Worm (Caenorhabditis elegans) whole organism, young adult: ENCODE results near the gene Y47D3A.1.

Experiments
- C06A6.2 ChIP-seq: fragments of 200-800 bp; sonication (Bioruptor generic); conservative IDR thresholded peaks from 2 replicates; pipeline ENCODE4 v1.3.6; 2022; ENCODE audit warnings: missing genetic modification characterization, missing compliant biosample characterization
- C17E4.6 ChIP-seq: fragments of 200-800 bp; sonication (Bioruptor generic); IDR thresholded peaks from 2 replicates; pipeline ENCODE4 v1.3.6; 2022; ENCODE audit warnings: missing genetic modification reagents, missing genetic modification characterization, missing compliant biosample characterization
- F10E7.11 ChIP-seq: sonication (generic microtip); optimal IDR thresholded peaks from 2 replicates; lab custom pipeline; 2017; ENCODE audit warnings: mild to moderate bottlenecking, missing genetic modification characterization, moderate library complexity, missing compliant biosample characterization
- F23B12.7 ChIP-seq: sonication (generic microtip); optimal IDR thresholded peaks from 2 replicates; lab custom pipeline; 2017; ENCODE audit warnings: missing genetic modification characterization, mild to moderate bottlenecking, missing compliant biosample characterization, antibody characterized with exemption, moderate library complexity; ENCODE audit not compliant: insufficient read depth
- F37B4.10 ChIP-seq: fragments of 200-800 bp; sonication (Bioruptor generic); IDR thresholded peaks from 2 replicates; pipeline ENCODE4 v1.3.6; 2022; ENCODE audit warnings: missing genetic modification characterization, missing compliant biosample characterization
- F52B5.7 ChIP-seq: sonication (generic microtip); optimal IDR thresholded peaks from 2 replicates; lab custom pipeline; 2016; ENCODE audit warnings: mild to moderate bottlenecking, missing genetic modification characterization, missing compliant biosample characterization
- F57A8.1 ChIP-seq: fragments of 200-800 bp; sonication (Bioruptor generic); optimal IDR thresholded peaks from 2 replicates; lab custom pipeline; 2018; ENCODE audit warnings: mild to moderate bottlenecking, missing genetic modification characterization, moderate library complexity, missing compliant biosample characterization
- T07F8.4 ChIP-seq: sonication (generic microtip); optimal IDR thresholded peaks from 2 replicates; lab custom pipeline; 2016; ENCODE audit warnings: mild to moderate bottlenecking, missing genetic modification characterization, moderate library complexity, missing compliant biosample characterization
- ZK185.1 ChIP-seq: sonication (generic microtip); optimal IDR thresholded peaks from 2 replicates; lab custom pipeline; 2016; ENCODE audit warnings: mild to moderate bottlenecking, missing genetic modification characterization, missing compliant biosample characterization; ENCODE audit not compliant: poor library complexity, severe bottlenecking
- atf-7 ChIP-seq: sonication (generic microtip); optimal IDR thresholded peaks from 2 replicates; lab custom pipeline; 2017; ENCODE audit warnings: mild to moderate bottlenecking, missing genetic modification characterization, missing compliant biosample characterization
- attf-3 ChIP-seq: fragments of 200-800 bp; sonication (Bioruptor generic); conservative IDR thresholded peaks from 2 replicates; pipeline ENCODE4 v1.3.6; 2022; ENCODE audit warnings: missing genetic modification reagents, missing genetic modification characterization, missing compliant biosample characterization
- attf-5 ChIP-seq: fragments of 200-800 bp; sonication (Bioruptor generic); optimal IDR thresholded peaks from 2 replicates; lab custom pipeline; 2018; ENCODE audit warnings: mild to moderate bottlenecking, missing genetic modification characterization, missing compliant biosample characterization
- cebp-1 ChIP-seq, 2 experiments: fragments of 200-800 bp in 1 of 2; sonication (Bioruptor generic) in 1 of 2; sonication (generic microtip) in 1 of 2; IDR thresholded peaks in 1 of 2; optimal IDR thresholded peaks in 1 of 2; 2 replicates each; pipeline versions ENCODE4 v1.3.6 to Lab custom; 2017 to 2022; ENCODE audit warnings: missing compliant biosample characterization in 2 of 2, missing genetic modification characterization in 2 of 2, mild to moderate bottlenecking in 1 of 2, missing genetic modification reagents in 1 of 2, moderate library complexity in 1 of 2
- ceh-27 ChIP-seq: fragments of 200-800 bp; sonication (Bioruptor generic); optimal IDR thresholded peaks from 2 replicates; lab custom pipeline; 2018; ENCODE audit warnings: mild to moderate bottlenecking, missing genetic modification characterization, moderate library complexity, missing compliant biosample characterization
- efl-1 ChIP-seq: fragments of 150-350 bp; optimal IDR thresholded peaks from 2 replicates; lab custom pipeline; 2014; ENCODE audit warnings: missing biosample characterization, missing genetic modification reagents, missing genetic modification characterization
- ets-4 ChIP-seq: fragments of 200-800 bp; sonication (Bioruptor generic); optimal IDR thresholded peaks from 2 replicates; lab custom pipeline; 2018; ENCODE audit warnings: mild to moderate bottlenecking, missing genetic modification characterization, missing compliant biosample characterization
- fkh-3 ChIP-seq: sonication (generic microtip); optimal IDR thresholded peaks from 2 replicates; lab custom pipeline; 2016; ENCODE audit warnings: mild to moderate bottlenecking, missing genetic modification characterization, missing compliant biosample characterization
- hmg-20 ChIP-seq: fragments of 200-800 bp; sonication (Bioruptor generic); IDR thresholded peaks from 2 replicates; pipeline ENCODE4 v1.3.6; 2022; ENCODE audit warnings: missing genetic modification reagents, missing genetic modification characterization, missing compliant biosample characterization
- lin-26 ChIP-seq: fragments of 200-800 bp; sonication (Bioruptor generic); IDR thresholded peaks from 2 replicates; pipeline ENCODE4 v1.3.6; 2022; ENCODE audit warnings: missing genetic modification reagents, missing genetic modification characterization, missing compliant biosample characterization
- lin-54 ChIP-seq: fragments of 200-800 bp; sonication (Bioruptor generic); optimal IDR thresholded peaks from 2 replicates; lab custom pipeline; 2018; ENCODE audit warnings: mild to moderate bottlenecking, missing genetic modification characterization, missing compliant biosample characterization
- nfya-1 ChIP-seq: sonication (generic microtip); optimal IDR thresholded peaks from 2 replicates; lab custom pipeline; 2017; ENCODE audit warnings: antibody characterized with exemption, missing compliant biosample characterization, missing genetic modification characterization, borderline replicate concordance; ENCODE audit not compliant: insufficient read depth
- nhr-120 ChIP-seq: fragments of 200-800 bp; sonication (Bioruptor generic); IDR thresholded peaks from 2 replicates; pipeline ENCODE4 v1.3.6; 2022; ENCODE audit warnings: missing genetic modification characterization, missing compliant biosample characterization
- pbrm-1 ChIP-seq: fragments of 200-800 bp; sonication (Bioruptor generic); IDR thresholded peaks from 2 replicates; pipeline ENCODE4 v1.3.6; 2022; ENCODE audit warnings: missing genetic modification reagents, missing genetic modification characterization, missing compliant biosample characterization
- rcor-1 ChIP-seq: fragments of 200-800 bp; sonication (Bioruptor generic); IDR thresholded peaks from 2 replicates; pipeline ENCODE4 v1.3.6; 2022; ENCODE audit warnings: missing genetic modification reagents, missing genetic modification characterization, missing compliant biosample characterization
- repo-1 ChIP-seq: sonication (generic microtip); optimal IDR thresholded peaks from 2 replicates; lab custom pipeline; 2017; ENCODE audit warnings: mild to moderate bottlenecking, missing genetic modification characterization, missing compliant biosample characterization
- sea-2 ChIP-seq: fragments of 200-800 bp; sonication (Bioruptor generic); IDR thresholded peaks from 2 replicates; pipeline ENCODE4 v1.3.6; 2022; ENCODE audit warnings: missing genetic modification characterization, missing compliant biosample characterization
- somi-1 ChIP-seq: fragments of 200-800 bp; sonication (Bioruptor generic); optimal IDR thresholded peaks from 2 replicates; lab custom pipeline; 2018; ENCODE audit warnings: mild to moderate bottlenecking, missing genetic modification characterization, missing compliant biosample characterization
- sptf-2 ChIP-seq: fragments of 200-800 bp; sonication (Bioruptor generic); optimal IDR thresholded peaks from 2 replicates; lab custom pipeline; 2018; ENCODE audit warnings: mild to moderate bottlenecking, missing genetic modification characterization, missing compliant biosample characterization
- tbp1 ChIP-seq: fragments of 200-800 bp; sonication (Bioruptor generic); optimal IDR thresholded peaks from 2 replicates; lab custom pipeline; 2018; ENCODE audit warnings: mild to moderate bottlenecking, missing genetic modification characterization, missing compliant biosample characterization
- tbx-9 ChIP-seq: sonication (generic microtip); optimal IDR thresholded peaks from 2 replicates; lab custom pipeline; 2016; ENCODE audit warnings: borderline replicate concordance, missing genetic modification characterization, inconsistent platforms, missing compliant biosample characterization
- unc-62 ChIP-seq: fragments of 150-350 bp; optimal IDR thresholded peaks from 2 replicates; lab custom pipeline; 2014; ENCODE audit warnings: missing biosample characterization, missing genetic modification reagents, missing genetic modification characterization
- ztf-3 ChIP-seq: fragments of 200-800 bp; sonication (Bioruptor generic); optimal IDR thresholded peaks from 2 replicates; lab custom pipeline; 2018; ENCODE audit warnings: mild to moderate bottlenecking, missing genetic modification characterization, missing compliant biosample characterization

Y47D3A.1 gene

DNA sequence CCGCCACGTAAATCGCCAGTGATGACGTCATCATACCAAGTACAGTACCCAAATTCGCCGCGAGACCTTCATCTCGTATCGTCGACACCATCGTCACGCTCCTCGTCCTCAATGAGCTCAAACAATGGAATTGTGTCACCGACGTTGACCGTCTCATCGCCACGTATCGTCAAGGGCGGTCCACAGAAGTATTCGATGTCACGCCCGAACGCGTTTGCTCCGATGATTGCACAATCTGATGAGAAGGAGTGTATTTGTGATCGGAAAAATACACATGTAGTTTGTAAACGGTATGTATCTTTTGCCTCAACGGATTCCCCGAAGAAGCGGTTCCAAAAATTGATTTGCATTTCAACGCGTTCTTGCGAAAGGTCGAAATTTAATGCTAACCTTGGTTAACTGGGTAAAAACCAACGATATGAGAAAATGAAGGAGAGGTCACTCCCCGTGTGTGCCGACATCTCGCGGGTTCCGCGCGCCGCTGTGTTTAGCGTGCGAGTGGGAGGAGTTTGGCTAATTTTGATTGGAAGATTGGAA, 51.5 kb downstream of the Y47D3A.1 start (continued):
- TF ChIP-seq cebp-1 (GFP tag; IDR thresholded peaks at IDR 0.05; lab: Robert Waterston, UW), result no peak
- TF ChIP-seq cebp-1 (tag; optimal IDR thresholded peaks at IDR 0.05; lab: Kevin White, UChicago), result peak; percentile 50
- TF ChIP-seq C17E4.6 (GFP tag; lab: Robert Waterston, UW), result peak; percentile 62; the same call in 1 of the 2 replicates
- no peak for TF ChIP-seq nhr-120 (GFP tag; lab: Robert Waterston, UW)
- no peak for TF ChIP-seq sptf-2 (GFP tag; lab: Kevin White, UChicago)
- TF ChIP-seq rcor-1 (GFP tag; lab: Robert Waterston, UW), result peak; percentile 75
- TF ChIP-seq tbx-9 (tag; lab: Kevin White, UChicago), result no peak
- no peak for TF ChIP-seq somi-1 (GFP tag; lab: Kevin White, UChicago)
- peak; percentile 13 for TF ChIP-seq fkh-3
- peak; percentile 82 for TF ChIP-seq F52B5.7 (tag; lab: Kevin White, UChicago)
- no peak for TF ChIP-seq nfya-1 (tag; lab: Kevin White, UChicago)
- no peak for TF ChIP-seq ceh-27 (GFP tag; lab: Kevin White, UChicago)
- peak; percentile 32 for TF ChIP-seq lin-54 (GFP tag; lab: Kevin White, UChicago)
- TF ChIP-seq attf-5 (GFP tag; lab: Kevin White, UChicago), result no peak
- no peak for TF ChIP-seq T07F8.4 (tag; lab: Kevin White, UChicago)
- peak; percentile 38; the same call in 1 of the 2 replicates for TF ChIP-seq C06A6.2 (GFP tag; lab: Robert Waterston, UW)
- 0 out of 2 replicates have a peak, but pooled peaks have one; percentile 47 for TF ChIP-seq hmg-20 (GFP tag; lab: Robert Waterston, UW)
- no peak for TF ChIP-seq sea-2
- TF ChIP-seq repo-1 (tag; lab: Kevin White, UChicago), result peak; percentile 75
- peak; percentile 36 for TF ChIP-seq ZK185.1 (tag; lab: Kevin White, UChicago)
- no peak for TF ChIP-seq ets-4 (GFP tag; lab: Kevin White, UChicago)
- peak; percentile 92 for TF ChIP-seq pbrm-1
- TF ChIP-seq atf-7 (tag; lab: Kevin White, UChicago), result peak; percentile 35
- 0 out of 2 replicates have a peak, but pooled peaks have one; percentile 12 for TF ChIP-seq F37B4.10 (GFP tag; lab: Robert Waterston, UW)
- peak; percentile 29 for TF ChIP-seq F10E7.11 (tag; lab: Kevin White, UChicago)
- TF ChIP-seq F23B12.7 (tag; lab: Kevin White, UChicago), result peak; percentile 46
- no peak for TF ChIP-seq F57A8.1 (GFP tag; lab: Kevin White, UChicago)
- no peak for TF ChIP-seq attf-3 (GFP tag; lab: Robert Waterston, UW)
- peak; percentile 1 for TF ChIP-seq ztf-3 (GFP tag; lab: Kevin White, UChicago)
- peak; percentile 39 for TF ChIP-seq efl-1
- 0 out of 2 replicates have a peak, but pooled peaks have one; percentile 68 for TF ChIP-seq lin-26
- TF ChIP-seq unc-62 (GFP tag; lab: Kevin White, UChicago), result no peak
- peak; percentile 78 for TF ChIP-seq tbp1 (GFP tag; lab: Kevin White, UChicago)
